Worm (Caenorhabditis elegans) whole organism, L2 larva: Measurements from ENCODE around the gene srd-5.
A peak's percentile ranks its signal among the peaks of the same experiment; 100 is the strongest.

Experiments used
- C34F6.9 ChIP-seq: fragments of 150-350 bp; optimal IDR thresholded peaks from 2 replicates; lab custom pipeline; 2014; ENCODE audit warnings: missing biosample characterization, missing genetic modification characterization
- F13H6.1 ChIP-seq: sonication (generic microtip); optimal IDR thresholded peaks from 2 replicates; lab custom pipeline; 2016; ENCODE audit warnings: missing genetic modification characterization, missing compliant biosample characterization
- R02D3.7 ChIP-seq: fragments of 150-350 bp; optimal IDR thresholded peaks from 2 replicates; lab custom pipeline; 2014; ENCODE audit warnings: missing biosample characterization, missing genetic modification characterization
- Y55F3AM.14 ChIP-seq: fragments of 200-800 bp; sonication (Bioruptor generic); optimal IDR thresholded peaks from 2 replicates; lab custom pipeline; 2018; ENCODE audit warnings: mild to moderate bottlenecking, missing genetic modification characterization, missing compliant biosample characterization
- ZK546.5 ChIP-seq: sonication (generic microtip); optimal IDR thresholded peaks from 2 replicates; lab custom pipeline; 2017; ENCODE audit warnings: missing biosample characterization, missing genetic modification characterization
- alr-1 ChIP-seq: fragments of 150-350 bp; optimal IDR thresholded peaks from 2 replicates; lab custom pipeline; 2014; ENCODE audit warnings: missing biosample characterization, missing genetic modification characterization
- aly-2 ChIP-seq: fragments of 150-350 bp; optimal IDR thresholded peaks from 2 replicates; lab custom pipeline; 2014; ENCODE audit warnings: missing biosample characterization, missing genetic modification characterization
- ama-1 ChIP-seq: fragments of 150-350 bp; optimal IDR thresholded peaks from 2 replicates; lab custom pipeline; 2018; ENCODE audit warnings: inconsistent platforms
- blmp-1 ChIP-seq: sonication (generic microtip); optimal IDR thresholded peaks from 2 replicates; lab custom pipeline; 2017; ENCODE audit warnings: missing genetic modification characterization, mild to moderate bottlenecking, missing compliant biosample characterization, antibody characterized with exemption, moderate library complexity; ENCODE audit not compliant: insufficient read depth
- ceh-82 ChIP-seq: fragments of 150-350 bp; optimal IDR thresholded peaks from 2 replicates; lab custom pipeline; 2014; ENCODE audit warnings: missing biosample characterization, missing genetic modification characterization
- egl-27 ChIP-seq: sonication (generic microtip); optimal IDR thresholded peaks from 3 replicates; lab custom pipeline; 2017; ENCODE audit warnings: missing biosample characterization, missing genetic modification reagents, missing genetic modification characterization
- elt-1 ChIP-seq: fragments of 150-350 bp; optimal IDR thresholded peaks from 2 replicates; lab custom pipeline; 2014; ENCODE audit warnings: missing biosample characterization, missing genetic modification characterization
- fos-1 ChIP-seq: fragments of 150-350 bp; optimal IDR thresholded peaks from 2 replicates; lab custom pipeline; 2014; ENCODE audit warnings: missing biosample characterization, missing genetic modification characterization
- gmeb-1 ChIP-seq: fragments of 150-350 bp; optimal IDR thresholded peaks from 2 replicates; lab custom pipeline; 2014; ENCODE audit warnings: missing biosample characterization, missing genetic modification characterization
- lin-39 ChIP-seq: fragments of 150-350 bp; optimal IDR thresholded peaks from 2 replicates; lab custom pipeline; 2014; ENCODE audit warnings: missing biosample characterization, missing genetic modification reagents, missing genetic modification characterization
- lsy-2 ChIP-seq, 2 experiments: fragments of 150-350 bp in 1 of 2; sonication (generic microtip) in 1 of 2; optimal IDR thresholded peaks; 2 replicates each; lab custom pipeline; 2014 to 2017; ENCODE audit warnings: missing biosample characterization in 2 of 2, missing genetic modification characterization in 2 of 2
- mab-5 ChIP-seq: fragments of 150-350 bp; optimal IDR thresholded peaks from 2 replicates; lab custom pipeline; 2014; ENCODE audit warnings: missing biosample characterization, missing genetic modification characterization
- mbf-1 ChIP-seq: sonication (generic microtip); optimal IDR thresholded peaks from 2 replicates; lab custom pipeline; 2017; ENCODE audit warnings: missing biosample characterization, missing genetic modification characterization
- mdl-1 ChIP-seq, 2 experiments: fragments of 150-350 bp in 1 of 2; sonication (generic microtip) in 1 of 2; optimal IDR thresholded peaks; 2 replicates each; lab custom pipeline; 2017; ENCODE audit warnings: missing biosample characterization in 2 of 2, missing genetic modification characterization in 2 of 2
- nhr-10 ChIP-seq: sonication (generic microtip); optimal IDR thresholded peaks from 2 replicates; lab custom pipeline; 2017; ENCODE audit warnings: missing biosample characterization, missing genetic modification characterization
- nhr-11 ChIP-seq: fragments of 150-350 bp; optimal IDR thresholded peaks from 2 replicates; lab custom pipeline; 2014; ENCODE audit warnings: missing biosample characterization, missing genetic modification characterization
- nhr-12 ChIP-seq: fragments of 150-350 bp; optimal IDR thresholded peaks from 2 replicates; lab custom pipeline; 2014; ENCODE audit warnings: missing biosample characterization, missing genetic modification characterization
- nhr-129 ChIP-seq: fragments of 150-350 bp; optimal IDR thresholded peaks from 2 replicates; lab custom pipeline; 2014; ENCODE audit warnings: missing biosample characterization, missing genetic modification characterization
- nhr-21 ChIP-seq: fragments of 150-350 bp; optimal IDR thresholded peaks from 2 replicates; lab custom pipeline; 2014; ENCODE audit warnings: missing biosample characterization, missing genetic modification characterization
- nhr-237 ChIP-seq: fragments of 150-350 bp; optimal IDR thresholded peaks from 2 replicates; lab custom pipeline; 2014; ENCODE audit warnings: missing biosample characterization, missing genetic modification characterization
- nhr-25 ChIP-seq: fragments of 150-350 bp; sonication (generic microtip); optimal IDR thresholded peaks from 3 replicates; lab custom pipeline; 2014; ENCODE audit warnings: missing biosample characterization, missing genetic modification characterization
- nhr-6 ChIP-seq: fragments of 150-350 bp; optimal IDR thresholded peaks from 2 replicates; lab custom pipeline; 2014; ENCODE audit warnings: missing biosample characterization, missing genetic modification characterization
- nhr-77 ChIP-seq: fragments of 150-350 bp; optimal IDR thresholded peaks from 2 replicates; lab custom pipeline; 2014; ENCODE audit warnings: missing biosample characterization, missing genetic modification characterization
- sem-4 ChIP-seq: fragments of 150-350 bp; optimal IDR thresholded peaks from 2 replicates; lab custom pipeline; 2014; ENCODE audit warnings: missing biosample characterization, missing genetic modification reagents, missing genetic modification characterization
- skn-1 ChIP-seq: sonication (generic microtip); optimal IDR thresholded peaks from 2 replicates; lab custom pipeline; 2017; ENCODE audit warnings: missing biosample characterization, missing genetic modification characterization
- unc-39 ChIP-seq: fragments of 150-350 bp; optimal IDR thresholded peaks from 2 replicates; lab custom pipeline; 2014; ENCODE audit warnings: missing biosample characterization, missing genetic modification characterization
- unc-55 ChIP-seq: fragments of 150-350 bp; sonication (generic microtip); optimal IDR thresholded peaks from 3 replicates; lab custom pipeline; 2014; ENCODE audit warnings: missing biosample characterization, missing genetic modification reagents, missing genetic modification characterization
- zag-1 ChIP-seq: fragments of 150-350 bp; optimal IDR thresholded peaks from 2 replicates; lab custom pipeline; 2014; ENCODE audit warnings: missing biosample characterization, missing genetic modification characterization
- ztf-11 ChIP-seq: sonication (generic microtip); optimal IDR thresholded peaks from 2 replicates; lab custom pipeline; 2017; ENCODE audit warnings: missing biosample characterization, missing genetic modification characterization

srd-5 gene

ce11 chrIV:5674435-5674834, at the start of gene srd-5:
Gene srd-5 (minus strand): TSS chrIV:5674535.
- TF ChIP-seq zag-1 (tag; lab: Kevin White, UChicago): no peak
- TF ChIP-seq sem-4: no peak
- TF ChIP-seq ceh-82: no peak
- no peak for TF ChIP-seq nhr-25
- TF ChIP-seq mdl-1 (tag; optimal IDR thresholded peaks at IDR 0.05; lab: Kevin White, UChicago): no peak
- TF ChIP-seq C34F6.9 (tag; lab: Kevin White, UChicago): no peak
- TF ChIP-seq nhr-11 (tag; lab: Kevin White, UChicago): no peak
- no peak for TF ChIP-seq fos-1 (tag; lab: Kevin White, UChicago)
- no peak for TF ChIP-seq egl-27 (tag; lab: Kevin White, UChicago)
- no peak for TF ChIP-seq nhr-237 (tag; lab: Kevin White, UChicago)
- TF ChIP-seq nhr-12 (tag; lab: Kevin White, UChicago): no peak
- no peak for TF ChIP-seq nhr-77
- no peak for TF ChIP-seq F13H6.1
- TF ChIP-seq lin-39 (tag; lab: Kevin White, UChicago): no peak
- no peak for TF ChIP-seq mab-5 (tag; lab: Kevin White, UChicago)
- no peak for TF ChIP-seq aly-2
- TF ChIP-seq nhr-21 (tag; lab: Kevin White, UChicago): no peak
- no peak for TF ChIP-seq R02D3.7 (tag; lab: Kevin White, UChicago)
- TF ChIP-seq nhr-6: no peak
- TF ChIP-seq, all 48 proteins: peak for 0

DNA sequence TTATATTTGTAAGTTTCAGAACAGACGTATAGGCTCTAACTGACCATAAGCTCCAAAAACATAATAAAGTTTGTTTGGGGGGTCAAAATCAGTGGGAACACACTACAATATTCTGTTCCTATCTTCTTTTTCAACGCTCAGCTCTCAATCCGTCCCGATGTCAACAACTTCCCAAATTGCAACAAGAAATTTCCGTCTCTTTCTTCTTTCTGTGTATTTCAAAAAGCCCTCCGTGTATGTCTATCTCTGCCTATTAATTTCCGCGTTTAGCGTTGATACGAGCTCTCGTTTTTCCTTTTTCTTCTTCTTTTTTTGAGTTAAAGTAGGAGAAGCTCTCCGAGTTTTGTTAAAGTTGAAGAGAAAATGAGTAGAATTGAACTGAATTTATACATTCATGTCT, 49.3 kb upstream of the srd-5 start:
- TF ChIP-seq mbf-1 (tag; lab: Kevin White, UChicago) (no peak), ama-1 (lab: Kevin White, UChicago) (no peak), Y55F3AM.14 (GFP tag; lab: Kevin White, UChicago) (no peak)

DNA sequence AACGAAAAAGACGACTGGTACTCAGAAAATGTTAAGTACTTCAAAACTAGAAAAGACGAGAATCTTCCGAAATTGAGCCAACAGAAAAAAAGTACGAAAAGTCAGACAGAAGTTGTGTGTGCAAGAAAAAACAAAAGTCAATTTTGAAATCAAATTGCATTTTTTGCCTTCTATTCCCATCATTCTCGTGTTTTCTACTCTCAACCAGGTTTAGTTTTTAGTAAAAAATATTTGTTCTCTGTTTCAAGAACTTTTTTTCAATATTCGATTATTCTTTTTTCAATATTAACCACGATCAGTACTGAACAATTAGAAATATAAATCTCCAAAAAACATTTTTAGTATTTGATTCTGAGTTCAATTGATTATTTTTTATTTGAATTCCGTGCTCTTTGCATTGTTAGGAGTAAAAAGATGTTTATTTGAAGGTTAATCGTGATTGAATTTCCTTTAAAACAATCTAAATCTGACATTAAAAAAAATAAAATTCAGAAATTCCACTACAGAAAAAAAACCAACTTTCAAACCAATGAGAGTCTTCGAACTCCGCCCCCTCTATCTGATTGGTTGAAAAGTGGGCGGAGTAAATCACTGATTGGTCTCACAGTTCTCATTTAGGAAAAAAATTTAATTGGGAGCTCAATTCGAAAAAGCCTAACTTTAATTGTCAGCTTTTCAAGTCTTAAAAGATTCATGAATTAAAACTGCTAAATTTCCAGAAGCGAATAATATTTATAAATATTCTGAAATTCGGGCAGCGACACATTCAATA, 41.2 kb upstream of the srd-5 start:
- no peak for TF ChIP-seq nhr-6
- TF ChIP-seq ZK546.5 (tag; lab: Kevin White, UChicago): no peak
- TF ChIP-seq lsy-2 (tag; optimal IDR thresholded peaks at IDR 0.05; lab: Kevin White, UChicago): no peak
- TF ChIP-seq lin-39 (tag; lab: Kevin White, UChicago): no peak
- TF ChIP-seq nhr-237 (tag; lab: Kevin White, UChicago): no peak
- TF ChIP-seq ztf-11 (tag; lab: Kevin White, UChicago): no peak
- TF ChIP-seq nhr-129 (tag; lab: Kevin White, UChicago): no peak
- no peak for TF ChIP-seq nhr-10
- no peak for TF ChIP-seq alr-1 (tag; lab: Kevin White, UChicago)

DNA sequence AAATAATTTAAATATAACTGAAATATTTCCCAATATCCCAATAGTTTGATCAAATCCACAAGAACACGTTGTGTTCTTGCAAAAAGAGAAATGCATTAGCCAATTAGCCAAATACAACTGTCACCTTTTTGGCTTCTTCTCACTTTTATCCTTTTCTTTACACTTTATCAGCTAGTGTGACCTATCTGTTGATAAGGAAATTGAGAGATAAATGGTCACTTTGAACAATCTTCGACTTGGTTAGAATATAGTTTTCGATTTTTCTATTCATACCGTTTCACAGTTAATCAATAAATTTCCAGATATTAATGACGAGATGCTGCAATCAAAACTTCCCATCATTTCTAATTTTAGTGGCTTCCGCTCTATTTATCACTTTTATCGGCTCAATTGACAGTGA, 34.5 kb upstream of the srd-5 start, which contains the start of gene C55C3.1:
Gene C55C3.1, plus strand, starts transcription at position 301 of the 400 bp plus-strand sequence.
- TF ChIP-seq lsy-2 (tag; optimal IDR thresholded peaks at IDR 0.05; lab: Kevin White, UChicago): no peak
- no peak for TF ChIP-seq nhr-25
- no peak for TF ChIP-seq ceh-82
- TF ChIP-seq elt-1 (tag; lab: Kevin White, UChicago): no peak
- no peak for TF ChIP-seq nhr-6
- no peak for TF ChIP-seq ZK546.5 (tag; lab: Kevin White, UChicago)
- TF ChIP-seq ztf-11 (tag; lab: Kevin White, UChicago): no peak

DNA sequence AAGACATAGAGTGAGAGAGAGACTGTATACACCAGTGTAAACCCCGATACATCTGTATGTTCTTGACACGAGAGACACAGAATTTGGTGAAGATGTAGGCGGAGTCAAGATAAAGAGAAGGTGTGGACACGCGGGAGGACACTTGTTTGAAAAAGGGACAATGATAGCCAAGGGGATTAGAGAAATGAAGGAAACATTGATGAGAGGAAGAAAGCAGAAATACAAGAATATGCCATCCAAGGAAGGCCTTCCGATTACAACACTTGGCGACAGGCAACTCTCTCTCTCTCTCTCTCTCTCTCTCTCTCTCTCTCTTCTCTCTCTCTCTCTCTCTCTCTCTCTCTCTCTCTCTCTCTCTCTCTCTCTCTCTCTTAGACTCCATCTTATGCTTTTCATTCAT, 32.3 kb upstream of the srd-5 start:
- TF ChIP-seq blmp-1 (peak; percentile 63), aly-2 (no peak), skn-1 (no peak), unc-55 (no peak), egl-27 (tag; lab: Kevin White, UChicago) (no peak), nhr-25 (peak; percentile 56), ama-1 (lab: Kevin White, UChicago) (no peak), nhr-21 (tag; lab: Kevin White, UChicago) (peak; percentile 69), unc-39 (no peak), ztf-11 (tag; lab: Kevin White, UChicago) (no peak), nhr-77 (no peak), gmeb-1 (no peak)
